Worm (Caenorhabditis elegans) whole organism, L4 larva: ENCODE results near the gene flh-2.

Source experiments
- F26F4.8 ChIP-seq: fragments of 200-800 bp; sonication (Bioruptor generic); conservative IDR thresholded peaks from 2 replicates; pipeline ENCODE4 v1.3.6; 2022; ENCODE audit warnings: missing genetic modification characterization, missing compliant biosample characterization
- F37D6.2 ChIP-seq: sonication (generic microtip); optimal IDR thresholded peaks from 2 replicates; lab custom pipeline; 2016; ENCODE audit warnings: mild to moderate bottlenecking, missing genetic modification characterization, missing compliant biosample characterization
- F44E2.7 ChIP-seq: fragments of 200-800 bp; sonication (Bioruptor generic); IDR thresholded peaks from 2 replicates; pipeline ENCODE4 v2.1.2; 2022; ENCODE audit warnings: missing genetic modification characterization, missing compliant biosample characterization
- F49E8.2 ChIP-seq: sonication (generic microtip); optimal IDR thresholded peaks from 2 replicates; lab custom pipeline; 2016; ENCODE audit warnings: missing compliant biosample characterization, mild to moderate bottlenecking, missing genetic modification characterization, borderline replicate concordance
- Y48G9A.11 ChIP-seq: fragments of 200-800 bp; sonication (Bioruptor generic); IDR thresholded peaks from 2 replicates; pipeline ENCODE4 v1.3.6; 2022; ENCODE audit warnings: missing genetic modification reagents, missing genetic modification characterization, missing compliant biosample characterization
- Y75B8A.6 ChIP-seq: fragments of 200-800 bp; sonication (Bioruptor generic); IDR thresholded peaks from 2 replicates; pipeline ENCODE4 v1.3.6; 2022; ENCODE audit warnings: missing genetic modification reagents, missing genetic modification characterization, missing compliant biosample characterization
- ama-1 ChIP-seq: fragments of 150-350 bp; optimal IDR thresholded peaks from 2 replicates; lab custom pipeline; 2014; ENCODE audit warnings: inconsistent platforms, mixed read lengths
- attf-4 ChIP-seq: sonication (generic microtip); optimal IDR thresholded peaks from 3 replicates; lab custom pipeline; 2017; ENCODE audit warnings: missing biosample characterization, missing genetic modification characterization
- ceh-28 ChIP-seq: fragments of 150-350 bp; optimal IDR thresholded peaks from 2 replicates; lab custom pipeline; 2014; ENCODE audit warnings: missing biosample characterization, missing genetic modification reagents, missing genetic modification characterization
- ceh-44 ChIP-seq: fragments of 200-800 bp; sonication (Bioruptor generic); IDR thresholded peaks from 2 replicates; pipeline ENCODE4 v1.3.6; 2022; ENCODE audit warnings: missing genetic modification reagents, missing genetic modification characterization, missing compliant biosample characterization
- ceh-62 ChIP-seq: sonication (generic microtip); optimal IDR thresholded peaks from 2 replicates; lab custom pipeline; 2017; ENCODE audit warnings: missing biosample characterization, missing genetic modification characterization
- cey-2 ChIP-seq: sonication (generic microtip); optimal IDR thresholded peaks from 3 replicates; lab custom pipeline; 2017; ENCODE audit warnings: missing genetic modification characterization, mild to moderate bottlenecking, missing compliant biosample characterization, antibody characterized with exemption, borderline replicate concordance; ENCODE audit not compliant: insufficient read depth
- daf-12 ChIP-seq: fragments of 150-350 bp; optimal IDR thresholded peaks from 2 replicates; lab custom pipeline; 2014; ENCODE audit warnings: missing biosample characterization, missing genetic modification reagents, missing genetic modification characterization
- daf-16 ChIP-seq, 3 experiments: sonication (generic microtip); optimal IDR thresholded peaks; 2 replicates each; lab custom pipeline; 2016 to 2017; ENCODE audit warnings: missing genetic modification characterization in 3 of 3, missing genetic modification reagents in 3 of 3, mild to moderate bottlenecking in 2 of 3, missing compliant biosample characterization in 2 of 3, missing biosample characterization in 1 of 3, moderate library complexity in 1 of 3
- dmd-8 ChIP-seq: fragments of 200-800 bp; sonication (Bioruptor generic); IDR thresholded peaks from 2 replicates; pipeline ENCODE4 v1.3.6; 2022; ENCODE audit warnings: missing genetic modification characterization, missing compliant biosample characterization
- dpl-1 ChIP-seq: fragments of 150-350 bp; optimal IDR thresholded peaks from 2 replicates; lab custom pipeline; 2014; ENCODE audit warnings: missing biosample characterization, missing genetic modification reagents, missing genetic modification characterization
- duxl-1 ChIP-seq: sonication (generic microtip); optimal IDR thresholded peaks from 2 replicates; lab custom pipeline; 2016; ENCODE audit warnings: mild to moderate bottlenecking, missing genetic modification characterization, moderate library complexity, missing compliant biosample characterization; ENCODE audit not compliant: poor library complexity
- egl-43 ChIP-seq: fragments of 200-800 bp; sonication (Bioruptor generic); IDR thresholded peaks from 2 replicates; pipeline ENCODE4 v1.3.6; 2022; ENCODE audit warnings: missing genetic modification reagents, missing genetic modification characterization, missing compliant biosample characterization
- fkh-10 ChIP-seq: fragments of 150-350 bp; optimal IDR thresholded peaks from 2 replicates; lab custom pipeline; 2014; ENCODE audit warnings: missing biosample characterization, missing genetic modification reagents, missing genetic modification characterization
- hif-1 ChIP-seq, 2 experiments: sonication (generic microtip); optimal IDR thresholded peaks; 2 replicates each; lab custom pipeline; 2016 to 2017; ENCODE audit warnings: missing compliant biosample characterization in 2 of 2, missing genetic modification characterization in 2 of 2, missing genetic modification reagents in 2 of 2, missing genotype in 2 of 2, mild to moderate bottlenecking in 1 of 2
- hlh-11 ChIP-seq: fragments of 200-800 bp; sonication (Bioruptor generic); optimal IDR thresholded peaks from 2 replicates; lab custom pipeline; 2018; ENCODE audit warnings: mild to moderate bottlenecking, missing genetic modification characterization, missing compliant biosample characterization
- jun-1 ChIP-seq: fragments of 150-350 bp; optimal IDR thresholded peaks from 2 replicates; lab custom pipeline; 2014; ENCODE audit warnings: missing biosample characterization, missing genetic modification reagents, missing genetic modification characterization
- lin-13 ChIP-seq: fragments of 150-350 bp; optimal IDR thresholded peaks from 2 replicates; lab custom pipeline; 2014; ENCODE audit warnings: missing biosample characterization, missing genetic modification reagents, missing genetic modification characterization
- lin-29 ChIP-seq: fragments of 200-800 bp; sonication (Bioruptor generic); IDR thresholded peaks from 2 replicates; pipeline ENCODE4 v1.3.6; 2022; ENCODE audit warnings: missing genetic modification reagents, missing genetic modification characterization, missing compliant biosample characterization
- lin-38 ChIP-seq: fragments of 200-800 bp; sonication (Bioruptor generic); IDR thresholded peaks from 2 replicates; pipeline ENCODE4 v1.3.6; 2022; ENCODE audit warnings: missing genetic modification reagents, missing genetic modification characterization, missing compliant biosample characterization
- lsy-2 ChIP-seq, 2 experiments: fragments of 150-350 bp in 1 of 2; sonication (generic microtip) in 1 of 2; optimal IDR thresholded peaks; 2 replicates each; lab custom pipeline; 2014 to 2017; ENCODE audit warnings: missing biosample characterization in 2 of 2, missing genetic modification characterization in 2 of 2
- madf-5 ChIP-seq, 2 experiments: fragments of 200-800 bp; sonication (Bioruptor generic); IDR thresholded peaks; 2 replicates each; pipeline ENCODE4 v1.3.6; 2022; ENCODE audit warnings: missing compliant biosample characterization in 2 of 2, missing genetic modification characterization in 2 of 2
- mes-2 ChIP-seq: sonication (generic microtip); optimal IDR thresholded peaks from 2 replicates; lab custom pipeline; 2016; ENCODE audit warnings: missing genotype, mild to moderate bottlenecking, missing genetic modification characterization, missing compliant biosample characterization; ENCODE audit not compliant: poor library complexity, severe bottlenecking
- nhr-102 ChIP-seq: sonication (generic microtip); optimal IDR thresholded peaks from 2 replicates; lab custom pipeline; 2016; ENCODE audit warnings: mild to moderate bottlenecking, missing genetic modification characterization, moderate library complexity, missing compliant biosample characterization
- nhr-48 ChIP-seq: sonication (generic microtip); optimal IDR thresholded peaks from 2 replicates; lab custom pipeline; 2016; ENCODE audit warnings: mild to moderate bottlenecking, missing genetic modification characterization, missing compliant biosample characterization
- php-3 ChIP-seq: fragments of 200-800 bp; sonication (Bioruptor generic); IDR thresholded peaks from 2 replicates; pipeline ENCODE4 v1.3.6; 2022; ENCODE audit warnings: missing genetic modification reagents, missing genetic modification characterization, missing compliant biosample characterization
- rbr-2 ChIP-seq: sonication (generic microtip); optimal IDR thresholded peaks from 2 replicates; lab custom pipeline; 2016; ENCODE audit warnings: missing genotype, missing genetic modification characterization, missing compliant biosample characterization
- saeg-2 ChIP-seq: fragments of 200-800 bp; sonication (Bioruptor generic); IDR thresholded peaks from 2 replicates; pipeline ENCODE4 v1.3.6; 2022; ENCODE audit warnings: missing genetic modification reagents, missing genetic modification characterization, missing compliant biosample characterization
- snpc-1.2 ChIP-seq: fragments of 200-800 bp; sonication (Bioruptor generic); IDR thresholded peaks from 2 replicates; pipeline ENCODE4 v1.3.6; 2022; ENCODE audit warnings: missing genetic modification reagents, missing genetic modification characterization, missing compliant biosample characterization
- spr-1 ChIP-seq: sonication (generic microtip); optimal IDR thresholded peaks from 2 replicates; lab custom pipeline; 2016; ENCODE audit warnings: mild to moderate bottlenecking, missing genetic modification characterization, missing compliant biosample characterization
- tag-97 ChIP-seq: fragments of 200-800 bp; sonication (Bioruptor generic); IDR thresholded peaks from 2 replicates; pipeline ENCODE4 v1.3.6; 2022; ENCODE audit warnings: missing genetic modification characterization, missing compliant biosample characterization
- tra-1 ChIP-seq: fragments of 200-800 bp; sonication (Bioruptor generic); IDR thresholded peaks from 2 replicates; pipeline ENCODE4 v1.3.6; 2022; ENCODE audit warnings: missing genetic modification reagents, missing genetic modification characterization, missing compliant biosample characterization
- unc-130 ChIP-seq: sonication (generic microtip); optimal IDR thresholded peaks from 2 replicates; lab custom pipeline; 2016; ENCODE audit warnings: missing genetic modification reagents, missing genetic modification characterization, missing compliant biosample characterization
- unc-62 ChIP-seq, 3 experiments: fragments of 150-350 bp in 1 of 3; sonication (generic microtip); optimal IDR thresholded peaks in 2 of 3; peaks in 1 of 3; 1 replicate in 1 of 3; 2 replicates in 2 of 3; lab custom pipeline; 2014 to 2017; ENCODE audit warnings: missing biosample characterization in 3 of 3, missing genetic modification characterization in 3 of 3, missing genetic modification reagents in 3 of 3, missing genotype in 1 of 3
- zag-1 ChIP-seq: fragments of 150-350 bp; optimal IDR thresholded peaks from 2 replicates; lab custom pipeline; 2014; ENCODE audit warnings: missing biosample characterization, missing genetic modification characterization
- zfp-2 ChIP-seq: sonication (generic microtip); optimal IDR thresholded peaks from 2 replicates; lab custom pipeline; 2016; ENCODE audit warnings: mild to moderate bottlenecking, missing genetic modification characterization, missing compliant biosample characterization
- zip-2 ChIP-seq: fragments of 150-350 bp; optimal IDR thresholded peaks from 2 replicates; lab custom pipeline; 2014; ENCODE audit warnings: missing biosample characterization, missing genetic modification characterization

Gene flh-2

ce11 chrIII:4951824-4952223 lies at the start of gene flh-2:
TSS of gene flh-2 (plus strand) at chrIII:4952124.
- no peak for TF ChIP-seq php-3 (GFP tag; lab: Robert Waterston, UW)
- TF ChIP-seq daf-12, result no peak
- no peak for TF ChIP-seq fkh-10
- no peak for TF ChIP-seq unc-130 (GFP tag; lab: Kevin White, UChicago)
- TF ChIP-seq Y48G9A.11 (GFP tag; lab: Robert Waterston, UW), result no peak
- TF ChIP-seq ama-1 (lab: Kevin White, UChicago), result no peak
- no peak for TF ChIP-seq zag-1 (tag; lab: Kevin White, UChicago)
- TF ChIP-seq Y75B8A.6 (GFP tag; lab: Robert Waterston, UW), result no peak
- TF ChIP-seq F44E2.7 (GFP tag; lab: Robert Waterston, UW), result no peak
- TF ChIP-seq lin-13, result no peak
- TF ChIP-seq ceh-62 (tag; lab: Kevin White, UChicago), result no peak
- TF ChIP-seq madf-5 (GFP tag; IDR thresholded peaks at IDR 0.05; lab: Robert Waterston, UW), result no peak
- TF ChIP-seq, all 104 proteins: peak for 0

- TF ChIP-seq F37D6.2, result no peak
- TF ChIP-seq snpc-1.2 (GFP tag; lab: Robert Waterston, UW), result no peak
- TF ChIP-seq egl-43 (GFP tag; lab: Robert Waterston, UW), result no peak
- TF ChIP-seq rbr-2 (tag; lab: Kevin White, UChicago), result no peak
- TF ChIP-seq attf-4 (tag; lab: Kevin White, UChicago), result no peak
- no peak for TF ChIP-seq duxl-1 (tag; lab: Kevin White, UChicago)
- no peak for TF ChIP-seq nhr-102
- TF ChIP-seq F49E8.2 (tag; lab: Kevin White, UChicago), result no peak
- TF ChIP-seq cey-2 (tag; lab: Kevin White, UChicago), result no peak
- TF ChIP-seq F26F4.8 (GFP tag; lab: Robert Waterston, UW), result no peak
- TF ChIP-seq hif-1 (tag; optimal IDR thresholded peaks at IDR 0.05; lab: Kevin White, UChicago), result no peak
- no peak for TF ChIP-seq unc-62 (GFP tag; optimal IDR thresholded peaks at IDR 0.05 in 1 of 2; lab: Kevin White, UChicago)
- TF ChIP-seq unc-62 (tag; optimal IDR thresholded peaks at IDR 0.05; lab: Kevin White, UChicago), result no peak
- TF ChIP-seq jun-1, result no peak
- no peak for TF ChIP-seq daf-16 (GFP tag; optimal IDR thresholded peaks at IDR 0.05; lab: Kevin White, UChicago)
- TF ChIP-seq daf-16 (tag; optimal IDR thresholded peaks at IDR 0.05; lab: Kevin White, UChicago), result no peak
- no peak for TF ChIP-seq tra-1
- no peak for TF ChIP-seq lin-38 (GFP tag; lab: Robert Waterston, UW)
- TF ChIP-seq spr-1, result no peak
- TF ChIP-seq hlh-11 (tag; lab: Kevin White, UChicago), result no peak
- TF ChIP-seq lsy-2 (tag; optimal IDR thresholded peaks at IDR 0.05; lab: Kevin White, UChicago), result no peak
Observed at ce11 chrIII:4903784-4904183, 48.1 kb upstream of the flh-2 start, which contains the start of gene kbp-2. TSS of gene kbp-2 (minus strand) at chrIII:4903884.

- TF ChIP-seq lin-29 (GFP tag; lab: Robert Waterston, UW), result no peak
- no peak for TF ChIP-seq zfp-2 (tag; lab: Kevin White, UChicago)
- TF ChIP-seq zip-2 (tag; lab: Kevin White, UChicago), result no peak
- no peak for TF ChIP-seq dmd-8 (GFP tag; lab: Robert Waterston, UW)
- no peak for TF ChIP-seq nhr-48 (tag; lab: Kevin White, UChicago)
- peak; percentile 69 for TF ChIP-seq mes-2 (tag; lab: Kevin White, UChicago)
- peak; percentile 3 for TF ChIP-seq rbr-2 (tag; lab: Kevin White, UChicago)
- TF ChIP-seq F37D6.2, result no peak
- peak; percentile 77 for TF ChIP-seq unc-130 (GFP tag; lab: Kevin White, UChicago)
- no peak for TF ChIP-seq ceh-44 (GFP tag; lab: Robert Waterston, UW)
- peak in 1 of 2 experiments; percentile 52 for TF ChIP-seq hif-1 (tag; optimal IDR thresholded peaks at IDR 0.05; lab: Kevin White, UChicago)
- no peak for TF ChIP-seq tag-97 (GFP tag; lab: Robert Waterston, UW)
- TF ChIP-seq saeg-2, result no peak
- no peak for TF ChIP-seq zag-1 (tag; lab: Kevin White, UChicago)
- TF ChIP-seq dpl-1, result peak; percentile 49
- no peak for TF ChIP-seq ceh-28 (tag; lab: Kevin White, UChicago)
Observed at ce11 chrIII:4905405-4905804, 46.5 kb upstream of the flh-2 start, which contains the start of gene F26F4.8. TSS of gene F26F4.8 (minus strand) at chrIII:4905473.
